Fruit fly (Drosophila melanogaster) Kc167 (cell line): Measurements from ENCODE around the gene CG31975.

ENCODE experiments used
- Myc ChIP-seq: fragments of >200 bp; optimal IDR thresholded peaks from 2 replicates; lab custom pipeline; 2017; ENCODE audit warnings: missing external identifiers
- h ChIP-seq: fragments of >200 bp; optimal IDR thresholded peaks from 3 replicates; lab custom pipeline; 2018; ENCODE audit warnings: missing external identifiers
- insv ChIP-seq: fragments of >200 bp; optimal IDR thresholded peaks from 3 replicates; lab custom pipeline; 2018; ENCODE audit warnings: missing external identifiers
- psq ChIP-seq: fragments of >200 bp; optimal IDR thresholded peaks from 2 replicates; lab custom pipeline; 2017; ENCODE audit warnings: missing external identifiers
- ttk ChIP-seq: sonication (Bioruptor generic); optimal IDR thresholded peaks from 2 replicates; lab custom pipeline; 2017; ENCODE audit warnings: missing external identifiers

DNA sequence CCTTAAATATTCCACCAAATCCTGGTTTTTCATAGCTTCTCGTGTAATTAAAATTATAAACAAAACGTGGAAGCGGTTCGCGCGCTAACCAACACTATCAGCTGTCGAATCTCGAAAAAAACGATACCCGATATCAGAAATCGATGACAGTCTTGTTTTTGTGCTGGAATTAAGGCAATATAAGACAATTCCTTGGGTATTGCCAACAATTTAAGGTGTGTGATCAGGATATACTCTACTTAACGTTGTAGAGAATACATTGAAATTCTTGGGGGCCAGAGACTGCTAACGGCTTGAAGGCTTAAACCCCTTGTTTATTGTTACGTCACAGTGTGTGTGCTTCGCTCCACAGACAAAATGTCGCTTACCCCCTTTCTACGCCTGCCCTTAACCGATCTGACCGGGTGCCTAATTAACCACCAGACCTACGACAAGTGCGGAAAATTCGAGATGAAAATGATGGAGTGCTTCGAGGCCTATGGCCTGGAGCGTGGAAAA is 14.5 kb upstream of the CG31975 start, which contains the start of gene Pus10:
- no peak for TF ChIP-seq h (lab: Kevin White, UChicago)
- no peak for TF ChIP-seq ttk (lab: Kevin White, UChicago)
- no peak for TF ChIP-seq Myc (lab: Kevin White, UChicago)
- no peak for TF ChIP-seq psq (lab: Kevin White, UChicago)
- TF ChIP-seq insv (lab: Kevin White, UChicago) = no peak
